Fruit fly (Drosophila melanogaster): ENCODE results near the gene CG33764.
A peak's percentile ranks its signal among the peaks of the same experiment; 100 is the strongest.

CG33764 gene

dm6 chr3L:4221226-4221770 lies 46.0 kb downstream of the CG33764 start (continued):
- TF ChIP-seq danr (GFP tag; IDR thresholded peaks at IDR 0.05) (no peak), bcd (GFP tag; optimal IDR thresholded peaks at IDR 0.05) (no peak), CG12299 (tag; optimal IDR thresholded peaks at IDR 0.05) (no peak), C15 (GFP tag; IDR thresholded peaks at IDR 0.05) (no peak), row (GFP tag; IDR thresholded peaks at IDR 0.05) (peak; percentile 10; the same call in 1 of the 3 replicates), CG14965 (GFP tag; optimal IDR thresholded peaks at IDR 0.05; ENCODE audit: borderline replicate concordance) (no peak), CG15269 (tag; optimal IDR thresholded peaks at IDR 0.05) (peak; percentile 21), Hr3 (GFP tag; optimal IDR thresholded peaks at IDR 0.05) (no peak), twi (tag; optimal IDR thresholded peaks at IDR 0.05) (peak; percentile 34), en (GFP tag; optimal IDR thresholded peaks at IDR 0.05) (no peak), CHES-1-like (GFP tag; optimal IDR thresholded peaks at IDR 0.05) (no peak), D (optimal IDR thresholded peaks at IDR 0.05) (no peak), D (GFP tag; optimal IDR thresholded peaks at IDR 0.05) (no peak), CG17912 (GFP tag; optimal IDR thresholded peaks at IDR 0.05) (no peak)

- TF ChIP-seq Sox100B (GFP tag; optimal IDR thresholded peaks at IDR 0.05), result peak; percentile 22
- peak; percentile 8 for TF ChIP-seq CG3407 (GFP tag; optimal IDR thresholded peaks at IDR 0.05)
- TF ChIP-seq CG6175 (GFP tag; IDR thresholded peaks at IDR 0.05), result no peak
- peak; percentile 46 for TF ChIP-seq ATbp (GFP tag; optimal IDR thresholded peaks at IDR 0.05)
- TF ChIP-seq Abd-B (GFP tag; optimal IDR thresholded peaks at IDR 0.05), result no peak
- TF ChIP-seq lbe (GFP tag; optimal IDR thresholded peaks at IDR 0.05), result peak; percentile 31
- TF ChIP-seq wek (GFP tag; optimal IDR thresholded peaks at IDR 0.05), result peak; percentile 28
- peak; percentile 40 for TF ChIP-seq sens (GFP tag)
- peak; percentile 26 for TF ChIP-seq CG8359 (GFP tag; optimal IDR thresholded peaks at IDR 0.05; ENCODE audit: borderline replicate concordance)
- TF ChIP-seq Blimp-1 (GFP tag; optimal IDR thresholded peaks at IDR 0.05), result peak; percentile 2
- peak; percentile 50 for TF ChIP-seq Asciz (GFP tag; optimal IDR thresholded peaks at IDR 0.05)
- TF ChIP-seq HmgD (GFP tag; optimal IDR thresholded peaks at IDR 0.05), result no peak
- TF ChIP-seq bsh (GFP tag; optimal IDR thresholded peaks at IDR 0.05), result peak in 1 of 2 experiments; percentile 21
- TF ChIP-seq schlank (tag; optimal IDR thresholded peaks at IDR 0.05), result no peak
- no peak for TF ChIP-seq Hr51 (GFP tag; optimal IDR thresholded peaks at IDR 0.05)
- no peak for TF ChIP-seq pho (GFP tag; optimal IDR thresholded peaks at IDR 0.05)
- TF ChIP-seq CG6813 (GFP tag; optimal IDR thresholded peaks at IDR 0.05), result peak; percentile 15
- TF ChIP-seq dmrt11E (tag; optimal IDR thresholded peaks at IDR 0.05), result peak; percentile 26
- peak; percentile 38 for TF ChIP-seq CG1603 (tag; optimal IDR thresholded peaks at IDR 0.05)
- no peak for TF ChIP-seq Bgb (GFP tag; IDR thresholded peaks at IDR 0.05; ENCODE audit: partially characterized antibody)
- 0 out of 2 replicates have a peak, but pooled peaks have one; percentile 13 for TF ChIP-seq Xrp1 (GFP tag; IDR thresholded peaks at IDR 0.05)
- TF ChIP-seq CG4707 (GFP tag; optimal IDR thresholded peaks at IDR 0.05), result peak; percentile 3
- no peak for TF ChIP-seq CG4360 (GFP tag; IDR thresholded peaks at IDR 0.05)
- no peak for TF ChIP-seq Atf6 (GFP tag; IDR thresholded peaks at IDR 0.05)
- TF ChIP-seq MTF-1 (GFP tag; optimal IDR thresholded peaks at IDR 0.05; ENCODE audit: borderline replicate concordance), result peak; percentile 10
- TF ChIP-seq stc (GFP tag; IDR thresholded peaks at IDR 0.05), result 0 out of 2 replicates have a peak, but pooled peaks have one; percentile 16
- peak; percentile 37 for TF ChIP-seq Med (GFP tag)
- 0 out of 3 replicates have a peak, but pooled peaks have one; percentile 46 for TF ChIP-seq ci (GFP tag; IDR thresholded peaks at IDR 0.05)
- peak; percentile 16 for TF ChIP-seq CG2875 (GFP tag; optimal IDR thresholded peaks at IDR 0.05)
- no peak for TF ChIP-seq CG14710 (tag; optimal IDR thresholded peaks at IDR 0.05)
Observed at dm6 chr3L:4220679-4221078, 46.6 kb downstream of the CG33764 start.
